Worm (Caenorhabditis elegans) whole organism, L4 larva: ENCODE results near the gene T26C12.1.

Source experiments
- D1046.2 ChIP-seq: fragments of 200-800 bp; sonication (Bioruptor generic); IDR thresholded peaks from 2 replicates; pipeline ENCODE4 v1.3.6; 2022; ENCODE audit warnings: missing genetic modification characterization, missing compliant biosample characterization
- F37D6.2 ChIP-seq: sonication (generic microtip); optimal IDR thresholded peaks from 2 replicates; lab custom pipeline; 2016; ENCODE audit warnings: mild to moderate bottlenecking, missing genetic modification characterization, missing compliant biosample characterization
- F44E2.7 ChIP-seq: fragments of 200-800 bp; sonication (Bioruptor generic); IDR thresholded peaks from 2 replicates; pipeline ENCODE4 v2.1.2; 2022; ENCODE audit warnings: missing genetic modification characterization, missing compliant biosample characterization
- F49E8.2 ChIP-seq: sonication (generic microtip); optimal IDR thresholded peaks from 2 replicates; lab custom pipeline; 2016; ENCODE audit warnings: missing compliant biosample characterization, mild to moderate bottlenecking, missing genetic modification characterization, borderline replicate concordance
- T20F7.1 ChIP-seq: fragments of 200-800 bp; sonication (Bioruptor generic); optimal IDR thresholded peaks from 2 replicates; lab custom pipeline; 2018; ENCODE audit warnings: mild to moderate bottlenecking, missing genetic modification characterization, missing compliant biosample characterization
- ZK337.2 ChIP-seq: fragments of 200-800 bp; sonication (Bioruptor generic); IDR thresholded peaks from 2 replicates; pipeline ENCODE4 v1.3.6; 2022; ENCODE audit warnings: missing genetic modification reagents, missing genetic modification characterization, missing compliant biosample characterization
- aha-1 ChIP-seq: fragments of 150-350 bp; peaks from one replicate; lab custom pipeline; 2014; ENCODE audit warnings: missing biosample characterization, missing genetic modification characterization
- aly-2 ChIP-seq: sonication (generic microtip); optimal IDR thresholded peaks from 2 replicates; lab custom pipeline; 2018; ENCODE audit warnings: missing biosample characterization, missing genetic modification characterization
- ama-1 ChIP-seq: fragments of 150-350 bp; optimal IDR thresholded peaks from 2 replicates; lab custom pipeline; 2014; ENCODE audit warnings: inconsistent platforms, mixed read lengths
- arid-1 ChIP-seq: fragments of 200-800 bp; sonication (Bioruptor generic); conservative IDR thresholded peaks from 2 replicates; pipeline ENCODE4 v1.3.6; 2022; ENCODE audit warnings: missing genetic modification reagents, missing genetic modification characterization, missing compliant biosample characterization
- ceh-20 ChIP-seq: fragments of 200-800 bp; sonication (Bioruptor generic); IDR thresholded peaks from 2 replicates; pipeline ENCODE4 v1.3.6; 2022; ENCODE audit warnings: missing genetic modification reagents, missing genetic modification characterization, missing compliant biosample characterization
- ceh-32 ChIP-seq: sonication (generic microtip); optimal IDR thresholded peaks from 2 replicates; lab custom pipeline; 2016; ENCODE audit warnings: mild to moderate bottlenecking, missing genetic modification characterization, missing compliant biosample characterization; ENCODE audit not compliant: poor library complexity
- ceh-44 ChIP-seq: fragments of 200-800 bp; sonication (Bioruptor generic); IDR thresholded peaks from 2 replicates; pipeline ENCODE4 v1.3.6; 2022; ENCODE audit warnings: missing genetic modification reagents, missing genetic modification characterization, missing compliant biosample characterization
- ceh-82 ChIP-seq: sonication (generic microtip); optimal IDR thresholded peaks from 2 replicates; lab custom pipeline; 2017; ENCODE audit warnings: missing biosample characterization, missing genetic modification characterization
- cey-2 ChIP-seq: sonication (generic microtip); optimal IDR thresholded peaks from 3 replicates; lab custom pipeline; 2017; ENCODE audit warnings: missing genetic modification characterization, mild to moderate bottlenecking, missing compliant biosample characterization, antibody characterized with exemption, borderline replicate concordance; ENCODE audit not compliant: insufficient read depth
- ctbp-1 ChIP-seq: fragments of 200-800 bp; sonication (Bioruptor generic); IDR thresholded peaks from 2 replicates; pipeline ENCODE4 v1.3.6; 2022; ENCODE audit warnings: missing genetic modification reagents, missing genetic modification characterization, missing compliant biosample characterization
- daf-12 ChIP-seq: fragments of 150-350 bp; optimal IDR thresholded peaks from 2 replicates; lab custom pipeline; 2014; ENCODE audit warnings: missing biosample characterization, missing genetic modification reagents, missing genetic modification characterization
- daf-8 ChIP-seq: fragments of 200-800 bp; sonication (Bioruptor generic); IDR thresholded peaks from 2 replicates; pipeline ENCODE4 v1.3.6; 2022; ENCODE audit warnings: missing genetic modification characterization, missing compliant biosample characterization
- dmd-6 ChIP-seq: fragments of 200-800 bp; sonication (Bioruptor generic); IDR thresholded peaks from 2 replicates; pipeline ENCODE4 v1.3.6; 2022; ENCODE audit warnings: missing genetic modification reagents, missing genetic modification characterization, missing compliant biosample characterization
- fos-1 ChIP-seq: fragments of 150-350 bp; optimal IDR thresholded peaks from 2 replicates; lab custom pipeline; 2014; ENCODE audit warnings: missing biosample characterization, missing genetic modification characterization
- hif-1 ChIP-seq, 2 experiments: sonication (generic microtip); optimal IDR thresholded peaks; 2 replicates each; lab custom pipeline; 2016 to 2017; ENCODE audit warnings: missing compliant biosample characterization in 2 of 2, missing genetic modification characterization in 2 of 2, missing genetic modification reagents in 2 of 2, missing genotype in 2 of 2, mild to moderate bottlenecking in 1 of 2
- hlh-11 ChIP-seq: fragments of 200-800 bp; sonication (Bioruptor generic); optimal IDR thresholded peaks from 2 replicates; lab custom pipeline; 2018; ENCODE audit warnings: mild to moderate bottlenecking, missing genetic modification characterization, missing compliant biosample characterization
- jun-1 ChIP-seq: fragments of 150-350 bp; optimal IDR thresholded peaks from 2 replicates; lab custom pipeline; 2014; ENCODE audit warnings: missing biosample characterization, missing genetic modification reagents, missing genetic modification characterization
- lin-1 ChIP-seq: fragments of 200-800 bp; sonication (Bioruptor generic); IDR thresholded peaks from 2 replicates; pipeline ENCODE4 v1.3.6; 2022; ENCODE audit warnings: missing genetic modification reagents, missing genetic modification characterization, missing compliant biosample characterization
- lin-29 ChIP-seq: fragments of 200-800 bp; sonication (Bioruptor generic); IDR thresholded peaks from 2 replicates; pipeline ENCODE4 v1.3.6; 2022; ENCODE audit warnings: missing genetic modification reagents, missing genetic modification characterization, missing compliant biosample characterization
- lin-39 ChIP-seq: fragments of 150-350 bp; optimal IDR thresholded peaks from 2 replicates; lab custom pipeline; 2014; ENCODE audit warnings: missing biosample characterization, missing genetic modification reagents, missing genetic modification characterization
- madf-5 ChIP-seq, 2 experiments: fragments of 200-800 bp; sonication (Bioruptor generic); IDR thresholded peaks; 2 replicates each; pipeline ENCODE4 v1.3.6; 2022; ENCODE audit warnings: missing compliant biosample characterization in 2 of 2, missing genetic modification characterization in 2 of 2
- mdt-29 ChIP-seq: fragments of 200-800 bp; sonication (Bioruptor generic); IDR thresholded peaks from 2 replicates; pipeline ENCODE4 v1.3.6; 2022; ENCODE audit warnings: missing genetic modification reagents, missing genetic modification characterization, missing compliant biosample characterization
- mes-2 ChIP-seq: sonication (generic microtip); optimal IDR thresholded peaks from 2 replicates; lab custom pipeline; 2016; ENCODE audit warnings: missing genotype, mild to moderate bottlenecking, missing genetic modification characterization, missing compliant biosample characterization; ENCODE audit not compliant: poor library complexity, severe bottlenecking
- nhr-102 ChIP-seq: sonication (generic microtip); optimal IDR thresholded peaks from 2 replicates; lab custom pipeline; 2016; ENCODE audit warnings: mild to moderate bottlenecking, missing genetic modification characterization, moderate library complexity, missing compliant biosample characterization
- nhr-42 ChIP-seq: fragments of 200-800 bp; sonication (Bioruptor generic); IDR thresholded peaks from 2 replicates; pipeline ENCODE4 v1.3.6; 2022; ENCODE audit warnings: missing genetic modification characterization, missing compliant biosample characterization
- nhr-6 ChIP-seq: fragments of 150-350 bp; optimal IDR thresholded peaks from 2 replicates; lab custom pipeline; 2014; ENCODE audit warnings: missing biosample characterization, missing genetic modification characterization
- nhr-77 ChIP-seq: fragments of 150-350 bp; optimal IDR thresholded peaks from 2 replicates; lab custom pipeline; 2014; ENCODE audit warnings: missing biosample characterization, missing genetic modification characterization
- pha-4 ChIP-seq, 2 experiments: fragments of 150-350 bp in 1 of 2; fragments of 200-800 bp in 1 of 2; sonication (Bioruptor generic) in 1 of 2; IDR thresholded peaks in 1 of 2; optimal IDR thresholded peaks in 1 of 2; 2 replicates each; pipeline versions ENCODE4 v1.3.6 to Lab custom; 2014 to 2022; ENCODE audit warnings: missing genetic modification characterization in 2 of 2, missing genetic modification reagents in 2 of 2, missing biosample characterization in 1 of 2, missing compliant biosample characterization in 1 of 2
- pqm-1 ChIP-seq: sonication (generic microtip); optimal IDR thresholded peaks from 2 replicates; lab custom pipeline; 2017; ENCODE audit warnings: missing biosample characterization, missing genetic modification characterization
- rbr-2 ChIP-seq: sonication (generic microtip); optimal IDR thresholded peaks from 2 replicates; lab custom pipeline; 2016; ENCODE audit warnings: missing genotype, missing genetic modification characterization, missing compliant biosample characterization
- sdz-12 ChIP-seq: fragments of 200-800 bp; sonication (Bioruptor generic); optimal IDR thresholded peaks from 2 replicates; lab custom pipeline; 2018; ENCODE audit warnings: mild to moderate bottlenecking, missing genetic modification characterization, missing compliant biosample characterization
- tag-97 ChIP-seq: fragments of 200-800 bp; sonication (Bioruptor generic); IDR thresholded peaks from 2 replicates; pipeline ENCODE4 v1.3.6; 2022; ENCODE audit warnings: missing genetic modification characterization, missing compliant biosample characterization
- tra-1 ChIP-seq: fragments of 200-800 bp; sonication (Bioruptor generic); IDR thresholded peaks from 2 replicates; pipeline ENCODE4 v1.3.6; 2022; ENCODE audit warnings: missing genetic modification reagents, missing genetic modification characterization, missing compliant biosample characterization
- unc-39 ChIP-seq: sonication (generic microtip); optimal IDR thresholded peaks from 2 replicates; lab custom pipeline; 2017; ENCODE audit warnings: missing biosample characterization, missing genetic modification characterization
- unc-62 ChIP-seq, 3 experiments: fragments of 150-350 bp in 1 of 3; sonication (generic microtip); optimal IDR thresholded peaks in 2 of 3; peaks in 1 of 3; 1 replicate in 1 of 3; 2 replicates in 2 of 3; lab custom pipeline; 2014 to 2017; ENCODE audit warnings: missing biosample characterization in 3 of 3, missing genetic modification characterization in 3 of 3, missing genetic modification reagents in 3 of 3, missing genotype in 1 of 3
- vab-7 ChIP-seq: fragments of 200-800 bp; sonication (Bioruptor generic); IDR thresholded peaks from 2 replicates; pipeline ENCODE4 v1.3.6; 2022; ENCODE audit warnings: missing genetic modification reagents, missing genetic modification characterization, missing compliant biosample characterization
- zag-1 ChIP-seq: fragments of 150-350 bp; optimal IDR thresholded peaks from 2 replicates; lab custom pipeline; 2014; ENCODE audit warnings: missing biosample characterization, missing genetic modification characterization
- zfp-2 ChIP-seq: sonication (generic microtip); optimal IDR thresholded peaks from 2 replicates; lab custom pipeline; 2016; ENCODE audit warnings: mild to moderate bottlenecking, missing genetic modification characterization, missing compliant biosample characterization
- zip-2 ChIP-seq: fragments of 150-350 bp; optimal IDR thresholded peaks from 2 replicates; lab custom pipeline; 2014; ENCODE audit warnings: missing biosample characterization, missing genetic modification characterization
- ztf-11 ChIP-seq: fragments of 150-350 bp; optimal IDR thresholded peaks from 2 replicates; lab custom pipeline; 2014; ENCODE audit warnings: missing biosample characterization, missing genetic modification characterization

T26C12.1 gene

DNA sequence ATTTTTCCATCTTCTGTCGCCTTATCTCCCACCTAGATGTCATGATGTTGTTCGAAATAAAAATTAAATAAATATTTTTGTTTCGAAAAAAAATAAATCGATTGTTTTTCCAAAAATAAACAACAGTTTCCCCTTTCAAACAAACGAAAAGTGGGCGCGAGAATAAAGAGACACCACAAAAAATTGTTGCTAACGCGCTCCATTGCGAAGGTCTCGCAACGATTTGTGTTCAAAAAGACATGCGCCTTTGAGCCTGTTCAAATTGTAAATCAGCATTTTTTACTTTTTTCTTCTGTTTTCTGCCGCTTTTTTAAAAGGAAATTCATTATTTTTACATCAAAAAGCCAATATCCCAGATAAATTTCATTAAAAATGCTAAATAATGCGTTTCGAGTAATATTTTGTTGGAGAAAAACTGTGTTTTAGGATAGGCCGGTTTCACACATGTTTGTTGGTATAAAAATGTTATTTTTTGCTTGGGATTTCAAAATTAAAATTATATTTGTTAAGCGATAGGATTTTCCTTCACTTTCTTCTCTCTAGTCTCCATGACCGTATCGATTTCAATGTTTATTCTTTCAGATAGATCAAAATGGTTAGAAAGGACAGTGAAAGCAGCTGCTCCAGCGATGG, 36.0 kb downstream of the T26C12.1 start, which contains the start of gene W08E12.7 (continued):
- TF ChIP-seq daf-8 (GFP tag; lab: Robert Waterston, UW) (no peak), arid-1 (peak; percentile 74; the same call in 1 of the 2 replicates), ceh-82 (tag; lab: Kevin White, UChicago) (no peak), unc-39 (tag; lab: Kevin White, UChicago) (no peak), aly-2 (tag; lab: Kevin White, UChicago) (no peak), tra-1 (peak; percentile 64; the same call in 1 of the 2 replicates), lin-1 (no peak), mes-2 (tag; lab: Kevin White, UChicago) (peak; percentile 96), D1046.2 (GFP tag; lab: Robert Waterston, UW) (peak; percentile 80; the same call in 1 of the 2 replicates), tag-97 (no peak), ceh-44 (GFP tag; lab: Robert Waterston, UW) (peak; percentile 91), pqm-1 (tag; lab: Kevin White, UChicago) (peak; percentile 82), nhr-102 (no peak), zfp-2 (tag; lab: Kevin White, UChicago) (peak; percentile 77), hif-1 (tag; optimal IDR thresholded peaks at IDR 0.05; lab: Kevin White, UChicago) (peak; percentile 27 to 87), lin-39 (no peak), F49E8.2 (tag; lab: Kevin White, UChicago) (peak; percentile 38), cey-2 (tag; lab: Kevin White, UChicago) (no peak), ztf-11 (tag; lab: Kevin White, UChicago) (no peak), aha-1 (tag; lab: Kevin White, UChicago) (peak; percentile 99), F44E2.7 (no peak), mdt-29 (GFP tag; lab: Robert Waterston, UW) (peak; percentile 49; the same call in 1 of the 2 replicates), nhr-42 (GFP tag; lab: Robert Waterston, UW) (peak; percentile 86; the same call in 1 of the 2 replicates), F37D6.2 (tag; lab: Kevin White, UChicago) (peak; percentile 69), pha-4 (GFP tag; IDR thresholded peaks at IDR 0.05; lab: Robert Waterston, UW) (no peak), pha-4 (tag; optimal IDR thresholded peaks at IDR 0.05; lab: Kevin White, UChicago) (peak; percentile 99), ctbp-1 (peak; percentile 57; the same call in 1 of the 2 replicates), fos-1 (tag; lab: Kevin White, UChicago) (no peak), ceh-20 (GFP tag; lab: Robert Waterston, UW) (peak; percentile 69; the same call in 1 of the 2 replicates), zag-1 (tag; lab: Kevin White, UChicago) (no peak), nhr-77 (tag; lab: Kevin White, UChicago) (peak; percentile 98), hlh-11 (tag; lab: Kevin White, UChicago) (peak; percentile 87), madf-5 (GFP tag; IDR thresholded peaks at IDR 0.05; lab: Robert Waterston, UW) (no peak; a peak in 1 of 4 replicates), sdz-12 (GFP tag; lab: Kevin White, UChicago) (no peak)

DNA sequence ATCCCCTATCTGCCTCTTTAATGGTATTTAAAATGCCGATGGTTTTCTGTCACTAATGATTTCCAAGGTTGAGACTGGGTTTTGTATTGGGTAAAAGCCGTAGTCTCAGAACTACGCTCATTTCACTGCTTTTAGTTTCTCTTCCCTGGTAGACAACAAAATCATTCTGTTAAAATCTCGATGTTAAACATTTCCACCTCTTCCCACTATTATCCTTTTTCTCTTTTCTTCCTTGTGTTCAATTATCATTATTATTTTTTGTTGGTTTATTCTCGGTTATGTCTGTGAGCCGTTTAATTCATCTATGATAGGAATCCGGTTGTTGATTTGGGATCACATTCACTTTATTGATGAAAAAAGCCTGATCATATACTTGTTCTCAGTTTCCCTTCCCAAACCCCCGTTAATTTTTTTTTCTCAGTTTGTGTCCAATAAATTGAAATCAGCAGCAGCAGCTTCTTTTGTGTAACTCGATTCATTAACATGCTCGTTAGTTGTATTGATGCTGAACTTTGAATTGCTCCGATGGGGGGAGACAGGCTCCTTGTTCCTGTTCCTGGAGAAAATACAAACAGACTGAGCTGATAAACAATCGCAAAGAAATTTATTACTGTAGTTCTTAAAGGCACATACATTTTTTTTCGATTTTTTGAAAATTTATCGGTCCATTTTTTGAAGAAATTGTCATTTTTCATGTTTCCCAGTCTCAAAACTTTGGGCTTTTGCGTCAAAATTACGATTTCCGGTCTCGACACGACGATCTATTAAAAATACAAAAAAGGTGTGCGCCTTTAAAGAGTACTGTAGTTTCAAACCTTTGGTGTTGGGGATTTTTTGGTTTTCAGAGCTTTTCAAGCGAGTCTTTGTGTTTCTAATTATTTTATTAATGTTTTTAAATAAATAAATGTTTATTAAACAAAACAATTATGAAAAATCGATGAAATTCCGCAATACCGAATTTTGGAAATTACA, 38.2 kb downstream of the T26C12.1 start:
- TF ChIP-seq vab-7 (GFP tag; lab: Robert Waterston, UW) (no peak), D1046.2 (GFP tag; lab: Robert Waterston, UW) (peak; percentile 46; the same call in 1 of the 2 replicates), jun-1 (tag; lab: Kevin White, UChicago) (no peak), arid-1 (peak; percentile 65), T20F7.1 (GFP tag; lab: Kevin White, UChicago) (no peak), ceh-32 (no peak), unc-62 (GFP tag; optimal IDR thresholded peaks at IDR 0.05 in 1 of 2; lab: Kevin White, UChicago) (peak in 1 of 2 experiments; percentile 27), unc-62 (tag; optimal IDR thresholded peaks at IDR 0.05; lab: Kevin White, UChicago) (no peak), ZK337.2 (GFP tag; lab: Robert Waterston, UW) (no peak), pha-4 (GFP tag; IDR thresholded peaks at IDR 0.05; lab: Robert Waterston, UW) (peak; percentile 27; the same call in 1 of the 2 replicates), pha-4 (tag; optimal IDR thresholded peaks at IDR 0.05; lab: Kevin White, UChicago) (no peak), daf-12 (tag; lab: Kevin White, UChicago) (no peak), nhr-6 (no peak), zip-2 (no peak), lin-29 (GFP tag; lab: Robert Waterston, UW) (no peak), ama-1 (lab: Kevin White, UChicago) (no peak), aha-1 (tag; lab: Kevin White, UChicago) (peak; percentile 86), rbr-2 (tag; lab: Kevin White, UChicago) (no peak), dmd-6 (GFP tag; lab: Robert Waterston, UW) (no peak)
